Fruit fly (Drosophila melanogaster): ENCODE results near the gene CG4119.

CG4119 gene

dm6 chrX:5671537-5672029 is 5.7 kb downstream of the CG4119 start, which contains the start of gene Rab18 (continued):
- TF ChIP-seq C15 (GFP tag; IDR thresholded peaks at IDR 0.05): no peak
- TF ChIP-seq CG13424 (tag; optimal IDR thresholded peaks at IDR 0.05): no peak
- no peak for TF ChIP-seq Kr (GFP tag; optimal IDR thresholded peaks at IDR 0.05)
- peak; percentile 97 for TF ChIP-seq CG15514 (GFP tag; optimal IDR thresholded peaks at IDR 0.05)
- TF ChIP-seq CG17359 (tag; optimal IDR thresholded peaks at IDR 0.05): no peak
- TF ChIP-seq CG12155 (GFP tag; optimal IDR thresholded peaks at IDR 0.05): peak; percentile 34
- no peak for TF ChIP-seq CkIIα-i1 (GFP tag; IDR thresholded peaks at IDR 0.05)
- TF ChIP-seq sd (tag; optimal IDR thresholded peaks at IDR 0.05): no peak
- no peak for TF ChIP-seq Lpt (GFP tag; optimal IDR thresholded peaks at IDR 0.05)
- no peak for TF ChIP-seq tll (GFP tag; optimal IDR thresholded peaks at IDR 0.05)
- no peak for TF ChIP-seq Dfd (GFP tag; optimal IDR thresholded peaks at IDR 0.05)
- no peak for TF ChIP-seq CG34224 (GFP tag; IDR thresholded peaks at IDR 0.05; ENCODE audit: partially characterized antibody)
- TF ChIP-seq ase (GFP tag; IDR thresholded peaks at IDR 0.05): 0 out of 3 replicates have a peak, but pooled peaks have one; percentile 19
- no peak for TF ChIP-seq Ada2b (GFP tag; IDR thresholded peaks at IDR 0.05)
- TF ChIP-seq CG7839 (tag; optimal IDR thresholded peaks at IDR 0.05): no peak
- no peak for TF ChIP-seq Camta (GFP tag; optimal IDR thresholded peaks at IDR 0.05)
- no peak for TF ChIP-seq CG8924 (tag; optimal IDR thresholded peaks at IDR 0.05)
- no peak for TF ChIP-seq sima (GFP tag; optimal IDR thresholded peaks at IDR 0.05)
- TF ChIP-seq corto (GFP tag; optimal IDR thresholded peaks at IDR 0.05): no peak
- no peak for TF ChIP-seq btn (GFP tag; optimal IDR thresholded peaks at IDR 0.05)
- no peak for TF ChIP-seq kah (GFP tag; optimal IDR thresholded peaks at IDR 0.05)
- no peak for TF ChIP-seq wek (GFP tag; optimal IDR thresholded peaks at IDR 0.05)
- TF ChIP-seq Elba2 (GFP tag; optimal IDR thresholded peaks at IDR 0.05): peak; percentile 69
- TF ChIP-seq CG4820 (GFP tag; optimal IDR thresholded peaks at IDR 0.05): no peak
- TF ChIP-seq CG7963 (GFP tag; IDR thresholded peaks at IDR 0.05; ENCODE audit: partially characterized antibody): no peak
- TF ChIP-seq yki (optimal IDR thresholded peaks at IDR 0.05): no peak
- TF ChIP-seq Blimp-1 (GFP tag; optimal IDR thresholded peaks at IDR 0.05): no peak
- no peak for TF ChIP-seq CG14014 (GFP tag; IDR thresholded peaks at IDR 0.05)
- TF ChIP-seq Hsf (GFP tag; optimal IDR thresholded peaks at IDR 0.05): peak; percentile 27
- TF ChIP-seq CG18764 (GFP tag; optimal IDR thresholded peaks at IDR 0.05): no peak
- TF ChIP-seq CG13296 (GFP tag; optimal IDR thresholded peaks at IDR 0.05): no peak
- TF ChIP-seq Gug (GFP tag; IDR thresholded peaks at IDR 0.05): peak; percentile 70; the same call in 3 of the 4 replicates
- TF ChIP-seq pros (GFP tag; optimal IDR thresholded peaks at IDR 0.05): no peak
- no peak for TF ChIP-seq CG11723 (GFP tag; optimal IDR thresholded peaks at IDR 0.05)
- no peak for TF ChIP-seq usp (GFP tag; optimal IDR thresholded peaks at IDR 0.05)
- no peak for TF ChIP-seq CG4707 (GFP tag; optimal IDR thresholded peaks at IDR 0.05)
- TF ChIP-seq prd (optimal IDR thresholded peaks at IDR 0.05): no peak
- TF ChIP-seq prd (GFP tag; IDR thresholded peaks at IDR 0.05): peak; percentile 63; the same call in 1 of the 3 replicates
- no peak for TF ChIP-seq Eip74EF (GFP tag; optimal IDR thresholded peaks at IDR 0.05)
- TF ChIP-seq pfk (GFP tag; optimal IDR thresholded peaks at IDR 0.05): no peak
- no peak for TF ChIP-seq org-1 (GFP tag; optimal IDR thresholded peaks at IDR 0.05)
- no peak for TF ChIP-seq CG11696 (GFP tag; IDR thresholded peaks at IDR 0.05)
- TF ChIP-seq Opbp (GFP tag; IDR thresholded peaks at IDR 0.05; ENCODE audit: partially characterized antibody): peak; percentile 59; the same call in 1 of the 3 replicates
- TF ChIP-seq CG10979 (tag; optimal IDR thresholded peaks at IDR 0.05): no peak
- TF ChIP-seq CG12391 (tag; optimal IDR thresholded peaks at IDR 0.05): peak; percentile 2
- TF ChIP-seq nmo (GFP tag; optimal IDR thresholded peaks at IDR 0.05): no peak
- peak; percentile 42 for TF ChIP-seq lilli (GFP tag; optimal IDR thresholded peaks at IDR 0.05)
- no peak for TF ChIP-seq sr (GFP tag; IDR thresholded peaks at IDR 0.05)
- peak; percentile 20 for TF ChIP-seq fu2 (GFP tag; optimal IDR thresholded peaks at IDR 0.05)
- peak; percentile 14; the same call in 1 of the 3 replicates for TF ChIP-seq CG11093 (GFP tag; IDR thresholded peaks at IDR 0.05)
- TF ChIP-seq CG4360 (GFP tag; IDR thresholded peaks at IDR 0.05): no peak

All from whole organism, embryonic.